Worm (Caenorhabditis elegans): ENCODE data around the gene ocr-4.

The ocr-4 gene

ce11 chrIV:7285839-7286238 lies 46.8 kb downstream of the ocr-4 start, which contains the start of gene C06E4.8:
C06E4.8 (minus strand) TSS chrIV:7285875.
- TF ChIP-seq nhr-11 (tag; optimal IDR thresholded peaks at IDR 0.05), result no peak
- peak; percentile 6 for TF ChIP-seq elt-2 (tag; optimal IDR thresholded peaks at IDR 0.05)
- no peak for TF ChIP-seq pha-4 (tag; optimal IDR thresholded peaks at IDR 0.05)
- TF ChIP-seq jun-1 (tag; optimal IDR thresholded peaks at IDR 0.05), result no peak
- TF ChIP-seq nhr-237 (tag; optimal IDR thresholded peaks at IDR 0.05), result no peak
- no peak for TF ChIP-seq elt-3 (tag; optimal IDR thresholded peaks at IDR 0.05)
- TF ChIP-seq lsy-12 (tag; optimal IDR thresholded peaks at IDR 0.05), result no peak

ce11 chrIV:7282957-7283356 lies 49.6 kb downstream of the ocr-4 start, which contains the start of gene C06E4.1:
C06E4.1 (plus strand) TSS chrIV:7283257.
- no peak for TF ChIP-seq ZK546.5 (tag; optimal IDR thresholded peaks at IDR 0.05)
- TF ChIP-seq sea-2 (GFP tag; optimal IDR thresholded peaks at IDR 0.05), result no peak
- TF ChIP-seq snpc-4 (tag; optimal IDR thresholded peaks at IDR 0.05), result no peak
- TF ChIP-seq mdl-1 (tag; optimal IDR thresholded peaks at IDR 0.05), result no peak
- TF ChIP-seq fkh-2 (tag; optimal IDR thresholded peaks at IDR 0.05), result no peak
- no peak for TF ChIP-seq elt-2 (tag; optimal IDR thresholded peaks at IDR 0.05)
- TF ChIP-seq nhr-237 (tag; optimal IDR thresholded peaks at IDR 0.05), result no peak
- no peak for TF ChIP-seq nhr-11 (tag; optimal IDR thresholded peaks at IDR 0.05)
- TF ChIP-seq pha-4 (tag; optimal IDR thresholded peaks at IDR 0.05), result no peak
- TF ChIP-seq ama-1 (optimal IDR thresholded peaks at IDR 0.05), result no peak
- no peak for TF ChIP-seq elt-1 (tag; optimal IDR thresholded peaks at IDR 0.05)
- TF ChIP-seq nfya-1 (tag; optimal IDR thresholded peaks at IDR 0.05; ENCODE audit: insufficient read depth), result no peak

Data from whole organism, L3 larva.